Worm (Caenorhabditis elegans) whole organism, L4 larva: Measurements from ENCODE around the gene F15H10.5.

Source experiments
- T26A8.4 ChIP-seq: fragments of 200-800 bp; sonication (Bioruptor generic); IDR thresholded peaks from 2 replicates; pipeline ENCODE4 v1.3.6; 2022; ENCODE audit warnings: missing genetic modification characterization, missing compliant biosample characterization
- Y105C5A.15 ChIP-seq: fragments of 200-800 bp; sonication (Bioruptor generic); IDR thresholded peaks from 2 replicates; pipeline ENCODE4 v1.3.6; 2022; ENCODE audit warnings: missing genetic modification characterization, missing compliant biosample characterization
- Y75B8A.6 ChIP-seq: fragments of 200-800 bp; sonication (Bioruptor generic); IDR thresholded peaks from 2 replicates; pipeline ENCODE4 v1.3.6; 2022; ENCODE audit warnings: missing genetic modification reagents, missing genetic modification characterization, missing compliant biosample characterization
- aha-1 ChIP-seq: fragments of 150-350 bp; peaks from one replicate; lab custom pipeline; 2014; ENCODE audit warnings: missing biosample characterization, missing genetic modification characterization
- ceh-28 ChIP-seq: fragments of 150-350 bp; optimal IDR thresholded peaks from 2 replicates; lab custom pipeline; 2014; ENCODE audit warnings: missing biosample characterization, missing genetic modification reagents, missing genetic modification characterization
- ces-1 ChIP-seq: fragments of 150-350 bp; sonication (generic microtip); optimal IDR thresholded peaks from 4 replicates; lab custom pipeline; 2014; ENCODE audit warnings: missing biosample characterization, missing genetic modification reagents, missing genetic modification characterization
- ctbp-1 ChIP-seq: fragments of 200-800 bp; sonication (Bioruptor generic); IDR thresholded peaks from 2 replicates; pipeline ENCODE4 v1.3.6; 2022; ENCODE audit warnings: missing genetic modification reagents, missing genetic modification characterization, missing compliant biosample characterization
- daf-8 ChIP-seq: fragments of 200-800 bp; sonication (Bioruptor generic); IDR thresholded peaks from 2 replicates; pipeline ENCODE4 v1.3.6; 2022; ENCODE audit warnings: missing genetic modification characterization, missing compliant biosample characterization
- dmd-6 ChIP-seq: fragments of 200-800 bp; sonication (Bioruptor generic); IDR thresholded peaks from 2 replicates; pipeline ENCODE4 v1.3.6; 2022; ENCODE audit warnings: missing genetic modification reagents, missing genetic modification characterization, missing compliant biosample characterization
- dpl-1 ChIP-seq: fragments of 150-350 bp; optimal IDR thresholded peaks from 2 replicates; lab custom pipeline; 2014; ENCODE audit warnings: missing biosample characterization, missing genetic modification reagents, missing genetic modification characterization
- fos-1 ChIP-seq: fragments of 150-350 bp; optimal IDR thresholded peaks from 2 replicates; lab custom pipeline; 2014; ENCODE audit warnings: missing biosample characterization, missing genetic modification characterization
- hif-1 ChIP-seq, 2 experiments: sonication (generic microtip); optimal IDR thresholded peaks; 2 replicates each; lab custom pipeline; 2016 to 2017; ENCODE audit warnings: missing compliant biosample characterization in 2 of 2, missing genetic modification characterization in 2 of 2, missing genetic modification reagents in 2 of 2, missing genotype in 2 of 2, mild to moderate bottlenecking in 1 of 2
- hlh-11 ChIP-seq: fragments of 200-800 bp; sonication (Bioruptor generic); optimal IDR thresholded peaks from 2 replicates; lab custom pipeline; 2018; ENCODE audit warnings: mild to moderate bottlenecking, missing genetic modification characterization, missing compliant biosample characterization
- hlh-30 ChIP-seq: sonication (generic microtip); optimal IDR thresholded peaks from 2 replicates; lab custom pipeline; 2017; ENCODE audit warnings: antibody characterized with exemption, mild to moderate bottlenecking, missing genetic modification characterization, missing compliant biosample characterization; ENCODE audit not compliant: insufficient read depth
- lim-7 ChIP-seq: fragments of 200-800 bp; sonication (Bioruptor generic); IDR thresholded peaks from 2 replicates; pipeline ENCODE4 v1.3.6; 2022; ENCODE audit warnings: missing genetic modification characterization, missing compliant biosample characterization
- lin-1 ChIP-seq: fragments of 200-800 bp; sonication (Bioruptor generic); IDR thresholded peaks from 2 replicates; pipeline ENCODE4 v1.3.6; 2022; ENCODE audit warnings: missing genetic modification reagents, missing genetic modification characterization, missing compliant biosample characterization
- lin-13 ChIP-seq: fragments of 150-350 bp; optimal IDR thresholded peaks from 2 replicates; lab custom pipeline; 2014; ENCODE audit warnings: missing biosample characterization, missing genetic modification reagents, missing genetic modification characterization
- lin-38 ChIP-seq: fragments of 200-800 bp; sonication (Bioruptor generic); IDR thresholded peaks from 2 replicates; pipeline ENCODE4 v1.3.6; 2022; ENCODE audit warnings: missing genetic modification reagents, missing genetic modification characterization, missing compliant biosample characterization
- lsy-2 ChIP-seq, 2 experiments: fragments of 150-350 bp in 1 of 2; sonication (generic microtip) in 1 of 2; optimal IDR thresholded peaks; 2 replicates each; lab custom pipeline; 2014 to 2017; ENCODE audit warnings: missing biosample characterization in 2 of 2, missing genetic modification characterization in 2 of 2
- madf-5 ChIP-seq, 2 experiments: fragments of 200-800 bp; sonication (Bioruptor generic); IDR thresholded peaks; 2 replicates each; pipeline ENCODE4 v1.3.6; 2022; ENCODE audit warnings: missing compliant biosample characterization in 2 of 2, missing genetic modification characterization in 2 of 2
- mdl-1 ChIP-seq, 2 experiments: fragments of 150-350 bp in 1 of 2; sonication (generic microtip) in 1 of 2; optimal IDR thresholded peaks; 2 replicates each; lab custom pipeline; 2014 to 2017; ENCODE audit warnings: missing biosample characterization in 2 of 2, missing genetic modification characterization in 2 of 2
- mdt-29 ChIP-seq: fragments of 200-800 bp; sonication (Bioruptor generic); IDR thresholded peaks from 2 replicates; pipeline ENCODE4 v1.3.6; 2022; ENCODE audit warnings: missing genetic modification reagents, missing genetic modification characterization, missing compliant biosample characterization
- mep-1 ChIP-seq: fragments of 150-350 bp; sonication (generic microtip); optimal IDR thresholded peaks from 3 replicates; lab custom pipeline; 2014; ENCODE audit warnings: missing biosample characterization, missing genetic modification characterization
- mes-2 ChIP-seq: sonication (generic microtip); optimal IDR thresholded peaks from 2 replicates; lab custom pipeline; 2016; ENCODE audit warnings: missing genotype, mild to moderate bottlenecking, missing genetic modification characterization, missing compliant biosample characterization; ENCODE audit not compliant: poor library complexity, severe bottlenecking
- mxl-3 ChIP-seq: fragments of 200-800 bp; sonication (Bioruptor generic); optimal IDR thresholded peaks from 2 replicates; lab custom pipeline; 2018; ENCODE audit warnings: mild to moderate bottlenecking, missing genetic modification characterization, missing compliant biosample characterization
- nhr-25 ChIP-seq: sonication (generic microtip); optimal IDR thresholded peaks from 2 replicates; lab custom pipeline; 2017; ENCODE audit warnings: missing genetic modification characterization, mild to moderate bottlenecking, missing compliant biosample characterization, antibody characterized with exemption, moderate library complexity, borderline replicate concordance; ENCODE audit not compliant: insufficient read depth
- pha-4 ChIP-seq, 2 experiments: fragments of 150-350 bp in 1 of 2; fragments of 200-800 bp in 1 of 2; sonication (Bioruptor generic) in 1 of 2; IDR thresholded peaks in 1 of 2; optimal IDR thresholded peaks in 1 of 2; 2 replicates each; pipeline versions ENCODE4 v1.3.6 to Lab custom; 2014 to 2022; ENCODE audit warnings: missing genetic modification characterization in 2 of 2, missing genetic modification reagents in 2 of 2, missing biosample characterization in 1 of 2, missing compliant biosample characterization in 1 of 2
- unc-130 ChIP-seq: sonication (generic microtip); optimal IDR thresholded peaks from 2 replicates; lab custom pipeline; 2016; ENCODE audit warnings: missing genetic modification reagents, missing genetic modification characterization, missing compliant biosample characterization
- zag-1 ChIP-seq: fragments of 150-350 bp; optimal IDR thresholded peaks from 2 replicates; lab custom pipeline; 2014; ENCODE audit warnings: missing biosample characterization, missing genetic modification characterization
- ztf-7 ChIP-seq: fragments of 150-350 bp; optimal IDR thresholded peaks from 2 replicates; lab custom pipeline; 2014; ENCODE audit warnings: missing biosample characterization, missing genetic modification characterization

F15H10.5 gene

DNA sequence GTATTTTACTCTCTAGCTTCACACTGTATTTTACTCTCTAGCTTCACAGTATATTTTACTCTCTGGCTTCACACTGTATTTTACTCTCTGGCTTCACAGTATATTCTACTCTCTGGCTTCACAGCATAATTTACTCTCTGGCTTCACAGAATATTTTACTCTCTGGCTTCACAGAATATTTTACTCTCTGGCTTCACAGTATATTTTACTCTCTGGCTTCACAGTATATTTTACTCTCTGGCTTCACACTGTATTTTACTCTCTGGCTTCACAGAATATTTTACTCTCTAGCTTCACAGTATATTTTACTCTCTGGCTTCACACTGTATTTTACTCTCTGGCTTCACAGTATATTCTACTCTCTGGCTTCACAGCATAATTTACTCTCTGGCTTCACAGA lies 31.1 kb upstream of the F15H10.5 start:
- 0 out of 2 replicates have a peak, but pooled peaks have one; percentile 9 for TF ChIP-seq dmd-6 (GFP tag; lab: Robert Waterston, UW)

DNA sequence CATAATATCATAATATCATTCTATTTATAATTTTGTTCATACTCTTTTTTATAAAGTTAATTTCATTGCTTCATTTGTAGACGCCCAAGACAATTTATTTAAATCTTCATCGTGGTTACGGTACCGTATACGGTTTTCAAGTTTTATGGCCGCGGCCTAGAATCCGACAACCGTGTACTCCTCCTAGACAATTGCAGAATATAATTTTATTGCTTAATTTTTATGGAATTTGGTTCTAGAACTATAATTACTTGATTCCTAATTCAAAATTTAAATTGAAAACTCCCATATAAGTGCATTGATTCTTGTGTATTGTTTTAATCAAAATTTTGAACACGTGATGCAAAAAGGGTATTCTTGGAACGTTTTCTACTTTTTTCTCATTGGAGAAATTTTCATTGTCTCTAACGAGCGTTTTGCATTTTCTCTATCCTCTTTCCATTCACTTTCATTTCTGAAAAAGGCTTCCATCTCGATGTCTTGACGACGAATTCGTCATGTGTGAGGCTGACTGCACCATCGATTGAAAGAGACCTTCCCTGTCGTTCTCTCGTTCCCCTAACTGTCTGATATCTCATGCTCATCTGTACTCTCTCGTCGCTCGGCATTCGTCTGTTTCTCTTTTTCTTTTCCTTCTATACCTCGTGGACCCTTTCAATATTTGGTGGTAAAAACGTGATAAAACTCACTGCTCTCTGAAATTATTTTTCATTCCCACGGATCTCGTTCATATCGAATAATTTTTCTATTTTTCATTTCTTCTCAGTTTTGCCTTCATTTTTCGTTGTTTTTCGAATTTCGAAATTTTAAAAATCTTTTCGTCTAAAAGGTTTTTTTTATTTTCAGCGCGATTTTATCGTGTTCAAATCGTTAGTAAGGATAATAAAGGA lies 22.5 kb upstream of the F15H10.5 start, which contains the start of gene pap-1:
pap-1 (plus strand) TSS at position 840 of the 890 bp plus-strand sequence.
- TF ChIP-seq mdl-1 (tag; optimal IDR thresholded peaks at IDR 0.05; lab: Kevin White, UChicago) = peak in 1 of 2 experiments; percentile 67
- peak; percentile 6 for TF ChIP-seq unc-130 (GFP tag; lab: Kevin White, UChicago)
- TF ChIP-seq nhr-25 (tag; lab: Kevin White, UChicago) = no peak
- TF ChIP-seq Y105C5A.15 (GFP tag; lab: Robert Waterston, UW) = no peak
- TF ChIP-seq Y75B8A.6 = no peak
- peak; percentile 20; the same call in 1 of the 2 replicates for TF ChIP-seq lin-38 (GFP tag; lab: Robert Waterston, UW)
- TF ChIP-seq zag-1 (tag; lab: Kevin White, UChicago) = no peak
- TF ChIP-seq lsy-2 (tag; optimal IDR thresholded peaks at IDR 0.05; lab: Kevin White, UChicago) = peak in 1 of 2 experiments; percentile 36
- peak; percentile 28 for TF ChIP-seq mxl-3
- no peak for TF ChIP-seq madf-5 (GFP tag; IDR thresholded peaks at IDR 0.05; lab: Robert Waterston, UW)
- TF ChIP-seq hif-1 (tag; optimal IDR thresholded peaks at IDR 0.05; lab: Kevin White, UChicago) = peak in 1 of 2 experiments; percentile 25
- TF ChIP-seq hlh-30 (tag; lab: Kevin White, UChicago) = peak; percentile 95
- peak; percentile 59 for TF ChIP-seq ceh-28 (tag; lab: Kevin White, UChicago)
- peak; percentile 75 for TF ChIP-seq mes-2
- TF ChIP-seq mep-1 (tag; lab: Kevin White, UChicago) = no peak
- peak; percentile 15 for TF ChIP-seq aha-1 (tag; lab: Kevin White, UChicago)
- peak; percentile 57 for TF ChIP-seq hlh-11 (tag; lab: Kevin White, UChicago)

ce11 chrV:10440723-10441122 lies 21.9 kb upstream of the F15H10.5 start, which contains the start of gene snf-10:
Gene snf-10 (minus strand): TSS chrV:10440823.
- TF ChIP-seq mdt-29 (GFP tag; lab: Robert Waterston, UW) (no peak), daf-8 (GFP tag; lab: Robert Waterston, UW) (no peak), dpl-1 (GFP tag; lab: Kevin White, UChicago) (no peak), ztf-7 (tag; lab: Kevin White, UChicago) (no peak), mdl-1 (tag; optimal IDR thresholded peaks at IDR 0.05; lab: Kevin White, UChicago) (no peak), lin-1 (GFP tag; lab: Robert Waterston, UW) (no peak)

- TF ChIP-seq nhr-25 (tag; lab: Kevin White, UChicago) (no peak), mxl-3 (no peak), pha-4 (GFP tag; IDR thresholded peaks at IDR 0.05; lab: Robert Waterston, UW) (no peak), pha-4 (tag; optimal IDR thresholded peaks at IDR 0.05; lab: Kevin White, UChicago) (no peak), dpl-1 (GFP tag; lab: Kevin White, UChicago) (no peak), ctbp-1 (no peak), unc-130 (GFP tag; lab: Kevin White, UChicago) (no peak), lim-7 (GFP tag; lab: Robert Waterston, UW) (no peak), T26A8.4 (no peak), lin-13 (GFP tag; lab: Kevin White, UChicago) (no peak), fos-1 (no peak), ces-1 (GFP tag; lab: Kevin White, UChicago) (no peak), dmd-6 (GFP tag; lab: Robert Waterston, UW) (no peak)
Observed at ce11 chrV:10436612-10437011, 17.8 kb upstream of the F15H10.5 start, which contains the start of gene set-22. Gene set-22 (plus strand): TSS chrV:10436912.
